Fruit fly (Drosophila melanogaster) whole organism, prepupa: ENCODE measurements around the gene Hs6st.

Experiments
- CG10631 ChIP-seq: fragments of 200-800 bp; sonication (Bioruptor generic); optimal IDR thresholded peaks from 2 replicates; lab custom pipeline; 2016; ENCODE audit warnings: missing biosample characterization, missing genetic modification characterization
- CG10669 ChIP-seq: fragments of 200-800 bp; sonication (Bioruptor generic); optimal IDR thresholded peaks from 3 replicates; lab custom pipeline; 2018; ENCODE audit warnings: missing biosample characterization, mild to moderate bottlenecking, missing genetic modification characterization, moderate library complexity
- CG11294 ChIP-seq: fragments of 200-800 bp; sonication (Bioruptor generic); IDR thresholded peaks from 2 replicates; pipeline ENCODE4 v1.3.6; 2022; ENCODE audit warnings: missing biosample characterization, missing genetic modification characterization
- CG11762 ChIP-seq: fragments of 200-800 bp; sonication (Bioruptor generic); optimal IDR thresholded peaks from 3 replicates; lab custom pipeline; 2016; ENCODE audit warnings: missing biosample characterization, missing genetic modification characterization; ENCODE audit not compliant: insufficient read depth
- CG11902 ChIP-seq: fragments of 200-800 bp; sonication (Bioruptor generic); optimal IDR thresholded peaks from 3 replicates; lab custom pipeline; 2016; ENCODE audit warnings: missing biosample characterization, missing genetic modification characterization
- CG15336 ChIP-seq: fragments of 200-800 bp; sonication (Bioruptor generic); IDR thresholded peaks from 2 replicates; pipeline ENCODE4 v1.3.6; 2022; ENCODE audit warnings: missing biosample characterization, missing genetic modification characterization
- CG32006 ChIP-seq: fragments of 200-800 bp; sonication (Bioruptor generic); optimal IDR thresholded peaks from 3 replicates; lab custom pipeline; 2017; ENCODE audit warnings: missing biosample characterization, mild to moderate bottlenecking, missing genetic modification characterization
- CG4318 ChIP-seq: fragments of 200-800 bp; sonication (Bioruptor generic); optimal IDR thresholded peaks from 3 replicates; lab custom pipeline; 2017; ENCODE audit warnings: missing biosample characterization, mild to moderate bottlenecking, missing genetic modification characterization
- CG6163 ChIP-seq: fragments of 200-800 bp; sonication (Bioruptor generic); IDR thresholded peaks from 3 replicates; pipeline ENCODE4 v1.3.6; 2022; ENCODE audit warnings: missing biosample characterization, missing genetic modification characterization
- CG6792 ChIP-seq: fragments of 200-800 bp; sonication (Bioruptor generic); optimal IDR thresholded peaks from 3 replicates; lab custom pipeline; 2016; ENCODE audit warnings: missing biosample characterization, missing genetic modification characterization
- CG6808 ChIP-seq: fragments of 200-800 bp; sonication (Bioruptor generic); optimal IDR thresholded peaks from 3 replicates; lab custom pipeline; 2017; ENCODE audit warnings: missing biosample characterization, missing genetic modification characterization, mild to moderate bottlenecking, moderate library complexity, missing genetic modification reagents
- CG7368 ChIP-seq: fragments of 200-800 bp; sonication (Bioruptor generic); optimal IDR thresholded peaks from 3 replicates; lab custom pipeline; 2016; ENCODE audit warnings: missing biosample characterization, missing genetic modification characterization
- CG8119 ChIP-seq: fragments of 200-800 bp; sonication (Bioruptor generic); IDR thresholded peaks from 3 replicates; pipeline ENCODE4 v1.3.6; 2022; ENCODE audit warnings: missing biosample characterization, missing genetic modification characterization
- CG8319 ChIP-seq: fragments of 200-800 bp; sonication (Bioruptor generic); optimal IDR thresholded peaks from 3 replicates; lab custom pipeline; 2016; ENCODE audit warnings: missing biosample characterization, missing genetic modification characterization
- CG8632 ChIP-seq: fragments of 200-800 bp; sonication (Bioruptor generic); optimal IDR thresholded peaks from 3 replicates; lab custom pipeline; 2016; ENCODE audit warnings: missing biosample characterization, missing genetic modification characterization
- CG9139 ChIP-seq: fragments of 200-800 bp; sonication (Bioruptor generic); optimal IDR thresholded peaks from 3 replicates; lab custom pipeline; 2017; ENCODE audit warnings: missing biosample characterization, mild to moderate bottlenecking, missing genetic modification characterization
- Eip75B ChIP-seq: fragments of 200-800 bp; sonication (Bioruptor generic); optimal IDR thresholded peaks from 3 replicates; lab custom pipeline; 2016; ENCODE audit warnings: missing biosample characterization, missing genetic modification characterization
- Eip78C ChIP-seq: fragments of 200-800 bp; sonication (Bioruptor generic); peaks from one replicate; lab custom pipeline; 2016; ENCODE audit warnings: missing biosample characterization, missing genetic modification characterization
- Ets21C ChIP-seq: fragments of 200-800 bp; sonication (Bioruptor generic); optimal IDR thresholded peaks from 3 replicates; lab custom pipeline; 2016; ENCODE audit warnings: missing biosample characterization, missing genetic modification characterization
- Gug ChIP-seq: fragments of 200-800 bp; sonication (Bioruptor generic); IDR thresholded peaks from 2 replicates; pipeline ENCODE4 v1.3.6; 2022; ENCODE audit warnings: missing biosample characterization, missing genetic modification characterization
- Hr38 ChIP-seq: sonication (Bioruptor generic); optimal IDR thresholded peaks from 2 replicates; lab custom pipeline; 2016; ENCODE audit warnings: missing biosample characterization, missing genetic modification characterization
- Met ChIP-seq: fragments of 200-800 bp; sonication (Bioruptor generic); optimal IDR thresholded peaks from 3 replicates; lab custom pipeline; 2016; ENCODE audit warnings: missing biosample characterization, missing genetic modification characterization
- OdsH ChIP-seq: fragments of 200-800 bp; sonication (Bioruptor generic); optimal IDR thresholded peaks from 3 replicates; lab custom pipeline; 2016; ENCODE audit warnings: missing biosample characterization, missing genetic modification characterization
- Sox102F ChIP-seq: fragments of 200-800 bp; sonication (Bioruptor generic); optimal IDR thresholded peaks from 2 replicates; lab custom pipeline; 2016; ENCODE audit warnings: missing biosample characterization, mild to moderate bottlenecking, missing genetic modification characterization
- Sox15 ChIP-seq: fragments of 200-800 bp; sonication (Bioruptor generic); optimal IDR thresholded peaks from 3 replicates; lab custom pipeline; 2016; ENCODE audit warnings: missing biosample characterization, missing genetic modification characterization
- achi ChIP-seq: fragments of 200-800 bp; sonication (Bioruptor generic); optimal IDR thresholded peaks from 3 replicates; lab custom pipeline; 2016; ENCODE audit warnings: missing biosample characterization, missing genetic modification characterization
- acj6 ChIP-seq: fragments of 200-800 bp; sonication (Bioruptor generic); optimal IDR thresholded peaks from 3 replicates; lab custom pipeline; 2016; ENCODE audit warnings: missing biosample characterization, missing genetic modification characterization
- dsx ChIP-seq: fragments of 200-800 bp; optimal IDR thresholded peaks from 3 replicates; lab custom pipeline; 2019; ENCODE audit warnings: missing biosample characterization, mild to moderate bottlenecking, missing genetic modification characterization, moderate library complexity; ENCODE audit not compliant: poor library complexity, severe bottlenecking
- eg ChIP-seq: fragments of 200-800 bp; sonication (Bioruptor generic); IDR thresholded peaks from 3 replicates; pipeline ENCODE4 v1.3.6; 2022; ENCODE audit warnings: missing biosample characterization, missing genetic modification characterization
- esn ChIP-seq: fragments of 200-800 bp; sonication (Bioruptor generic); optimal IDR thresholded peaks from 2 replicates; lab custom pipeline; 2016; ENCODE audit warnings: missing biosample characterization, mild to moderate bottlenecking, missing genetic modification characterization, moderate library complexity
- fd59A ChIP-seq: fragments of 200-800 bp; sonication (Bioruptor generic); optimal IDR thresholded peaks from 2 replicates; lab custom pipeline; 2017; ENCODE audit warnings: missing biosample characterization, mild to moderate bottlenecking, missing genetic modification characterization, missing genetic modification reagents
- fd85E ChIP-seq: fragments of 200-800 bp; sonication (Bioruptor generic); optimal IDR thresholded peaks from 3 replicates; lab custom pipeline; 2016; ENCODE audit warnings: missing biosample characterization, missing genetic modification characterization
- fkh ChIP-seq: fragments of 200-800 bp; sonication (Bioruptor generic); optimal IDR thresholded peaks from 3 replicates; lab custom pipeline; 2017; ENCODE audit warnings: missing biosample characterization, mild to moderate bottlenecking, missing genetic modification characterization, moderate library complexity
- lz ChIP-seq: fragments of 200-800 bp; sonication (Bioruptor generic); optimal IDR thresholded peaks from 3 replicates; lab custom pipeline; 2016; ENCODE audit warnings: missing biosample characterization, missing genetic modification characterization
- net ChIP-seq: fragments of 200-800 bp; sonication (Bioruptor generic); optimal IDR thresholded peaks from 3 replicates; lab custom pipeline; 2016; ENCODE audit warnings: missing biosample characterization, missing genetic modification characterization
- pdm3 ChIP-seq: fragments of 200-800 bp; sonication (Bioruptor generic); optimal IDR thresholded peaks from 3 replicates; lab custom pipeline; 2016; ENCODE audit warnings: missing biosample characterization, missing genetic modification characterization
- salr ChIP-seq, 2 experiments: fragments of 200-800 bp; sonication (Bioruptor generic); optimal IDR thresholded peaks; 3 replicates each; lab custom pipeline; 2016 to 2018; ENCODE audit warnings: missing biosample characterization in 2 of 2, missing genetic modification characterization in 2 of 2, mild to moderate bottlenecking in 1 of 2
- spab ChIP-seq: fragments of 200-800 bp; sonication (Bioruptor generic); optimal IDR thresholded peaks from 2 replicates; lab custom pipeline; 2017; ENCODE audit warnings: missing biosample characterization, mild to moderate bottlenecking, missing genetic modification characterization, missing genetic modification reagents
- ss ChIP-seq, 2 experiments: fragments of 200-800 bp; sonication (Bioruptor generic); optimal IDR thresholded peaks; 2 replicates in 1 of 2; 3 replicates in 1 of 2; lab custom pipeline; 2017 to 2018; ENCODE audit warnings: mild to moderate bottlenecking in 2 of 2, missing biosample characterization in 2 of 2, missing genetic modification characterization in 2 of 2, moderate library complexity in 1 of 2
- svp ChIP-seq: fragments of 200-800 bp; sonication (Bioruptor generic); peaks from one replicate; lab custom pipeline; 2016; ENCODE audit warnings: missing biosample characterization, missing genetic modification characterization
- topi ChIP-seq: fragments of 200-800 bp; sonication (Bioruptor generic); optimal IDR thresholded peaks from 3 replicates; lab custom pipeline; 2016; ENCODE audit warnings: missing biosample characterization, missing genetic modification characterization

Hs6st gene

dm6 chr3R:20008372-20009051 lies at the start of gene Hs6st, which contains the start of gene MED25 (continued):
- no peak for TF ChIP-seq CG9139 (GFP tag; lab: Kevin White, UChicago)
- no peak for TF ChIP-seq Hr38 (GFP tag; lab: Kevin White, UChicago)
- no peak for TF ChIP-seq CG6808 (GFP tag; lab: Kevin White, UChicago)
- TF ChIP-seq CG15336 (GFP tag; lab: Robert Waterston, UW): no peak
- TF ChIP-seq Sox102F (GFP tag; lab: Kevin White, UChicago): no peak
- TF ChIP-seq CG32006: no peak
- TF ChIP-seq CG4318 (GFP tag; lab: Kevin White, UChicago): no peak
- TF ChIP-seq fd59A: no peak

DNA sequence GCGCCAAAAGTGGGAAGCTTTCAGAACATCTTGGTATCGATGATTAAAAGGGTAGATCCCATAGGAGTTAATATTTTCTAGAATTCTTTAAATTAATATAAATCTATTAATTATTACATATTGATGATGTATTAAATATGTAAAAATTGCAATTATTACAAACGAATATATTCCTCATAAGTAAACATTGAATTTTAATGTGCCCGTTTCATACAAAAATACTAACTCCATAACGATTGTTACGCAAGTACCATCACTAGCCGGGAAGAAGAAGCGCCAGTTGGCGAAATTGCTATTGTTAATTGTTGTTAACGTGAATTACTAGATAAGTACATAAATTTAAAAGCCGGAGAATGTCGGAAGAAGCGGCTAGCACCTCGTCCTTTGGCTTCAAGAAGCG lies 49.2 kb upstream of the Hs6st start, which contains the start of gene mdlc:
TSS of gene mdlc (plus strand) at position 248 of the 400 bp plus-strand sequence.
- TF ChIP-seq svp (GFP tag; lab: Kevin White, UChicago) (peak; percentile 71), fkh (peak; percentile 87), CG10631 (GFP tag; lab: Kevin White, UChicago) (peak; percentile 14), CG9139 (GFP tag; lab: Kevin White, UChicago) (no peak)

DNA sequence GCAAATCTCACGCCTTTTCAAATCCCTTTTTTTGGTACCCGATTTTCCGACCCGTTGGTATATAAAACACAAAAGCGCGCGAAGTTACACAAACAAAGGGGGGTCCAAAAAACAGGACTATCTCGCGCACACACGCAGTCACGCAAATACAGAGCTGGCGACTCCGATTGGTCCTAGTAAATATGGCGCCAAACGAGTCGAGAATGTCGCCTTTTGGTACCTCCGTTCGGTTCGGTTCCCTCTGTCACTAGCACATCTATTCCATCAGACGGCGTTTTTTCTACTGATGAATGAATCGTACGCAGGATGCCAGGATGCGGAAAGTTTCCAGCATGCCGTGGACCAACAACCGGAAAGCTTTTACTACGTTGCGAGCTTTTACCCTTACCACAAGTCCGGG lies 47.5 kb upstream of the Hs6st start, which contains the start of gene CG17193:
TSS of gene CG17193 (minus strand) at position 289 of the 400 bp plus-strand sequence.
- TF ChIP-seq fkh (no peak), CG9139 (GFP tag; lab: Kevin White, UChicago) (no peak), ss (GFP tag; optimal IDR thresholded peaks at IDR 0.05; lab: Kevin White, UChicago) (no peak), CG11902 (no peak), Met (no peak), acj6 (GFP tag; lab: Kevin White, UChicago) (no peak), Gug (GFP tag; lab: Robert Waterston, UW) (no peak), CG8119 (no peak), eg (no peak), CG8632 (GFP tag; lab: Kevin White, UChicago) (no peak), OdsH (GFP tag; lab: Kevin White, UChicago) (no peak), CG4318 (GFP tag; lab: Kevin White, UChicago) (no peak), salr (GFP tag; optimal IDR thresholded peaks at IDR 0.05; lab: Kevin White, UChicago) (no peak), CG11762 (GFP tag; lab: Kevin White, UChicago) (no peak), Sox15 (no peak), Eip78C (GFP tag; lab: Kevin White, UChicago) (no peak), lz (GFP tag; lab: Kevin White, UChicago) (no peak)

dm6 chr3R:20042457-20042856 lies 34.1 kb upstream of the Hs6st start, which contains the start of the genes CG33934 and Indy-2:
Gene CG33934 (plus strand): TSS chr3R:20042757.
Gene Indy-2 (plus strand): TSS chr3R:20042757.
- TF ChIP-seq spab (GFP tag; lab: Kevin White, UChicago) (no peak), fkh (no peak), OdsH (GFP tag; lab: Kevin White, UChicago) (no peak), CG10631 (GFP tag; lab: Kevin White, UChicago) (no peak), CG11902 (no peak), fd85E (GFP tag; lab: Kevin White, UChicago) (no peak), lz (GFP tag; lab: Kevin White, UChicago) (no peak), CG11294 (GFP tag; lab: Robert Waterston, UW) (no peak), net (no peak), dsx (GFP tag; lab: Kevin White, UChicago) (no peak), pdm3 (GFP tag; lab: Kevin White, UChicago) (no peak)
- TF ChIP-seq, all 60 proteins: peak for 0

dm6 chr3R:20035887-20036286 lies 27.6 kb upstream of the Hs6st start, which contains the start of gene Regnase-1:
Gene Regnase-1 (minus strand): TSS chr3R:20036056.
- TF ChIP-seq CG8319 (GFP tag; lab: Kevin White, UChicago) (peak; percentile 80), CG11762 (GFP tag; lab: Kevin White, UChicago) (peak; percentile 63), lz (GFP tag; lab: Kevin White, UChicago) (peak; percentile 85), CG6792 (GFP tag; lab: Kevin White, UChicago) (peak; percentile 82), CG6163 (GFP tag; lab: Robert Waterston, UW) (peak; percentile 89), esn (peak; percentile 90), CG7368 (peak; percentile 87), fkh (peak; percentile 99), topi (GFP tag; lab: Kevin White, UChicago) (peak; percentile 83), achi (GFP tag; lab: Kevin White, UChicago) (peak; percentile 76), Ets21C (peak; percentile 51), svp (GFP tag; lab: Kevin White, UChicago) (no peak), Hr38 (GFP tag; lab: Kevin White, UChicago) (no peak), CG10669 (GFP tag; lab: Kevin White, UChicago) (peak; percentile 81), CG11902 (peak; percentile 21), Eip75B (GFP tag; lab: Kevin White, UChicago) (peak; percentile 84), Eip78C (GFP tag; lab: Kevin White, UChicago) (peak; percentile 94), CG6808 (GFP tag; lab: Kevin White, UChicago) (peak; percentile 74), OdsH (GFP tag; lab: Kevin White, UChicago) (peak; percentile 83), ss (GFP tag; optimal IDR thresholded peaks at IDR 0.05; lab: Kevin White, UChicago) (peak in 1 of 2 experiments; percentile 91), Sox15 (peak; percentile 35)
